Worm (Caenorhabditis elegans): ENCODE data around the gene rbc-2.
A peak's percentile ranks its signal among the peaks of the same experiment; 100 is the strongest.
"Not testable (repeated sequence)": the region's sequence is repeated elsewhere in the genome, so short reads cannot be mapped to it uniquely, and the experiment has no call there.

ce11 chrIII:2497270-2498201, 31.0 kb downstream of the rbc-2 start:
- peak; percentile 99 for TF ChIP-seq tbx-37 (GFP tag; conservative IDR thresholded peaks at IDR 0.05)
- not testable (repeated sequence) for TF ChIP-seq B0310.2, ets-7 (tag; optimal IDR thresholded peaks at IDR 0.05)

Data from whole organism, early embryonic.